Worm (Caenorhabditis elegans) whole organism, early embryonic: Measurements from ENCODE around the gene oac-41.

Experiments used
- B0310.2 ChIP-seq: sonication (generic microtip); optimal IDR thresholded peaks from 2 replicates; lab custom pipeline; 2016; ENCODE audit warnings: mild to moderate bottlenecking, missing genetic modification characterization, missing compliant biosample characterization
- F13C5.2 ChIP-seq: sonication (generic microtip); optimal IDR thresholded peaks from 2 replicates; lab custom pipeline; 2017; ENCODE audit warnings: mild to moderate bottlenecking, missing genetic modification characterization, inconsistent platforms, missing compliant biosample characterization
- aly-1 ChIP-seq: sonication (generic microtip); optimal IDR thresholded peaks from 2 replicates; lab custom pipeline; 2016; ENCODE audit warnings: missing genetic modification characterization, missing compliant biosample characterization
- ama-1 ChIP-seq: fragments of 150-350 bp; optimal IDR thresholded peaks from 2 replicates; lab custom pipeline; 2014
- ceh-13 ChIP-seq: fragments of 200-800 bp; sonication (Bioruptor generic); optimal IDR thresholded peaks from 2 replicates; lab custom pipeline; 2018; ENCODE audit warnings: mild to moderate bottlenecking, missing genetic modification characterization, missing compliant biosample characterization
- ceh-36 ChIP-seq: sonication (generic microtip); optimal IDR thresholded peaks from 2 replicates; lab custom pipeline; 2016; ENCODE audit warnings: missing genetic modification characterization, inconsistent platforms, missing compliant biosample characterization
- ets-7 ChIP-seq: sonication (generic microtip); optimal IDR thresholded peaks from 2 replicates; lab custom pipeline; 2016; ENCODE audit warnings: missing genotype, missing genetic modification characterization, missing compliant biosample characterization
- flt-1 ChIP-seq: fragments of 200-800 bp; sonication (Bioruptor generic); IDR thresholded peaks from 2 replicates; pipeline ENCODE4 v1.3.6; 2022; ENCODE audit warnings: missing genetic modification characterization, missing compliant biosample characterization
- hmbx-1 ChIP-seq: sonication (generic microtip); optimal IDR thresholded peaks from 2 replicates; lab custom pipeline; 2016; ENCODE audit warnings: mild to moderate bottlenecking, missing genetic modification characterization, missing compliant biosample characterization
- hmg-4 ChIP-seq: fragments of 200-800 bp; sonication (Bioruptor generic); optimal IDR thresholded peaks from 2 replicates; lab custom pipeline; 2018; ENCODE audit warnings: mild to moderate bottlenecking, missing genetic modification characterization, missing compliant biosample characterization
- hnd-1 ChIP-seq: sonication (generic microtip); optimal IDR thresholded peaks from 2 replicates; lab custom pipeline; 2016; ENCODE audit warnings: missing genetic modification characterization, missing compliant biosample characterization
- pes-1 ChIP-seq: fragments of 200-800 bp; sonication (Bioruptor generic); IDR thresholded peaks from 2 replicates; pipeline ENCODE4 v1.3.6; 2022; ENCODE audit warnings: missing genetic modification reagents, missing genetic modification characterization, missing compliant biosample characterization
- scrt-1 ChIP-seq: fragments of 200-800 bp; sonication (Bioruptor generic); IDR thresholded peaks from 2 replicates; pipeline ENCODE4 v1.3.6; 2022; ENCODE audit warnings: missing genetic modification characterization, missing compliant biosample characterization
- sea-1 ChIP-seq: fragments of 200-800 bp; sonication (Bioruptor generic); conservative IDR thresholded peaks from 2 replicates; pipeline ENCODE4 v1.3.6; 2022; ENCODE audit warnings: missing genetic modification characterization, missing compliant biosample characterization
- tbx-11 ChIP-seq: fragments of 200-800 bp; sonication (Bioruptor generic); IDR thresholded peaks from 2 replicates; pipeline ENCODE4 v1.3.6; 2022; ENCODE audit warnings: missing genetic modification characterization, missing compliant biosample characterization
- tbx-37 ChIP-seq: fragments of 200-800 bp; sonication (Bioruptor generic); conservative IDR thresholded peaks from 2 replicates; pipeline ENCODE4 v1.3.6; 2022; ENCODE audit warnings: missing genetic modification reagents, missing genetic modification characterization, missing compliant biosample characterization
- tra-4 ChIP-seq: sonication (generic microtip); optimal IDR thresholded peaks from 2 replicates; lab custom pipeline; 2017; ENCODE audit warnings: missing genetic modification characterization, missing compliant biosample characterization

oac-41 gene

ce11 chrV:9053969-9054368, 32.0 kb upstream of the oac-41 start, which contains the start of gene C25E10.8:
Gene C25E10.8 (minus strand): TSS chrV:9054069.
- TF ChIP-seq ceh-13 (no peak), sea-1 (no peak), F13C5.2 (no peak), tbx-37 (GFP tag; lab: Robert Waterston, UW) (no peak), pes-1 (GFP tag; lab: Robert Waterston, UW) (no peak), tra-4 (tag; lab: Kevin White, UChicago) (no peak)

- TF ChIP-seq hmbx-1: no peak
- no peak for TF ChIP-seq B0310.2 (tag; lab: Kevin White, UChicago)
- TF ChIP-seq aly-1 (tag; lab: Kevin White, UChicago): no peak
- no peak for TF ChIP-seq sea-1
- no peak for TF ChIP-seq hnd-1 (tag; lab: Kevin White, UChicago)
Measured at ce11 chrV:9053235-9053634, 31.3 kb upstream of the oac-41 start.

- TF ChIP-seq tra-4 (tag; lab: Kevin White, UChicago): no peak
- TF ChIP-seq tbx-11 (GFP tag; lab: Robert Waterston, UW): no peak
- TF ChIP-seq flt-1 (GFP tag; lab: Robert Waterston, UW): no peak
- TF ChIP-seq B0310.2 (tag; lab: Kevin White, UChicago): no peak
- no peak for TF ChIP-seq hnd-1 (tag; lab: Kevin White, UChicago)
- no peak for TF ChIP-seq scrt-1 (GFP tag; lab: Robert Waterston, UW)
- no peak for TF ChIP-seq ets-7
- TF ChIP-seq ceh-13: no peak
- no peak for TF ChIP-seq tbx-37 (GFP tag; lab: Robert Waterston, UW)
- TF ChIP-seq aly-1 (tag; lab: Kevin White, UChicago): no peak
- no peak for TF ChIP-seq ceh-36
Measured at ce11 chrV:9051100-9051499, 29.1 kb upstream of the oac-41 start, which contains the start of gene C25E10.7. Gene C25E10.7 (minus strand): TSS chrV:9051200.

- TF ChIP-seq ceh-13 (no peak), ama-1 (lab: Kevin White, UChicago) (no peak), hmg-4 (GFP tag; lab: Kevin White, UChicago) (no peak), pes-1 (GFP tag; lab: Robert Waterston, UW) (no peak), ets-7 (no peak), tbx-11 (GFP tag; lab: Robert Waterston, UW) (no peak), F13C5.2 (no peak), B0310.2 (tag; lab: Kevin White, UChicago) (no peak), hmbx-1 (no peak), tbx-37 (GFP tag; lab: Robert Waterston, UW) (no peak), hnd-1 (tag; lab: Kevin White, UChicago) (no peak), scrt-1 (GFP tag; lab: Robert Waterston, UW) (no peak), ceh-36 (no peak), aly-1 (tag; lab: Kevin White, UChicago) (no peak), tra-4 (tag; lab: Kevin White, UChicago) (no peak), flt-1 (GFP tag; lab: Robert Waterston, UW) (no peak), sea-1 (no peak)
Measured at ce11 chrV:9049271-9049670, 27.3 kb upstream of the oac-41 start.

ce11 chrV:9047555-9048049, 25.6 kb upstream of the oac-41 start, which contains the start of gene C25E10.17:
Gene C25E10.17 (minus strand): TSS chrV:9047605.
- no peak for TF ChIP-seq sea-1
- no peak for TF ChIP-seq hmg-4 (GFP tag; lab: Kevin White, UChicago)
- TF ChIP-seq scrt-1 (GFP tag; lab: Robert Waterston, UW): no peak
- TF ChIP-seq aly-1 (tag; lab: Kevin White, UChicago): no peak
- no peak for TF ChIP-seq F13C5.2
- TF ChIP-seq ceh-36: no peak
- no peak for TF ChIP-seq ets-7
- no peak for TF ChIP-seq tra-4 (tag; lab: Kevin White, UChicago)
- TF ChIP-seq ceh-13: no peak
- no peak for TF ChIP-seq tbx-11 (GFP tag; lab: Robert Waterston, UW)

- TF ChIP-seq ceh-36 (no peak), pes-1 (GFP tag; lab: Robert Waterston, UW) (no peak), aly-1 (tag; lab: Kevin White, UChicago) (no peak), tbx-11 (GFP tag; lab: Robert Waterston, UW) (no peak), tra-4 (tag; lab: Kevin White, UChicago) (no peak), B0310.2 (tag; lab: Kevin White, UChicago) (no peak)
Measured at ce11 chrV:9044871-9045270, 22.9 kb upstream of the oac-41 start, which contains the start of gene nhr-30. Gene nhr-30 (plus strand): TSS chrV:9045171.

ce11 chrV:9041030-9041429, 19.1 kb upstream of the oac-41 start, which contains the start of gene cyp-33B1:
Gene cyp-33B1 (plus strand): TSS chrV:9041330.
- TF ChIP-seq ets-7: no peak

ce11 chrV:9035685-9036084, 13.7 kb upstream of the oac-41 start, which contains the start of gene srsx-34:
Gene srsx-34 (plus strand): TSS chrV:9035985.
- TF ChIP-seq F13C5.2 (no peak), ceh-13 (no peak), tra-4 (tag; lab: Kevin White, UChicago) (no peak), tbx-11 (GFP tag; lab: Robert Waterston, UW) (no peak), hnd-1 (tag; lab: Kevin White, UChicago) (no peak), hmbx-1 (no peak), sea-1 (no peak), ets-7 (no peak), ama-1 (lab: Kevin White, UChicago) (no peak), scrt-1 (GFP tag; lab: Robert Waterston, UW) (no peak), aly-1 (tag; lab: Kevin White, UChicago) (no peak), tbx-37 (GFP tag; lab: Robert Waterston, UW) (no peak), hmg-4 (GFP tag; lab: Kevin White, UChicago) (no peak), pes-1 (GFP tag; lab: Robert Waterston, UW) (no peak)
